Worm (Caenorhabditis elegans) whole organism, L4 larva: Measurements from ENCODE around the gene M02B7.2.

Experiments
- F49E8.2 ChIP-seq: sonication (generic microtip); optimal IDR thresholded peaks from 2 replicates; lab custom pipeline; 2016; ENCODE audit warnings: missing compliant biosample characterization, mild to moderate bottlenecking, missing genetic modification characterization, borderline replicate concordance
- R02D3.7 ChIP-seq: fragments of 150-350 bp; sonication (generic microtip); optimal IDR thresholded peaks from 3 replicates; lab custom pipeline; 2014; ENCODE audit warnings: missing biosample characterization, missing genetic modification characterization
- Y105C5A.15 ChIP-seq: fragments of 200-800 bp; sonication (Bioruptor generic); IDR thresholded peaks from 2 replicates; pipeline ENCODE4 v1.3.6; 2022; ENCODE audit warnings: missing genetic modification characterization, missing compliant biosample characterization
- ZK337.2 ChIP-seq: fragments of 200-800 bp; sonication (Bioruptor generic); IDR thresholded peaks from 2 replicates; pipeline ENCODE4 v1.3.6; 2022; ENCODE audit warnings: missing genetic modification reagents, missing genetic modification characterization, missing compliant biosample characterization
- aha-1 ChIP-seq: fragments of 150-350 bp; peaks from one replicate; lab custom pipeline; 2014; ENCODE audit warnings: missing biosample characterization, missing genetic modification characterization
- arid-1 ChIP-seq: fragments of 200-800 bp; sonication (Bioruptor generic); conservative IDR thresholded peaks from 2 replicates; pipeline ENCODE4 v1.3.6; 2022; ENCODE audit warnings: missing genetic modification reagents, missing genetic modification characterization, missing compliant biosample characterization
- ceh-28 ChIP-seq: fragments of 150-350 bp; optimal IDR thresholded peaks from 2 replicates; lab custom pipeline; 2014; ENCODE audit warnings: missing biosample characterization, missing genetic modification reagents, missing genetic modification characterization
- ceh-44 ChIP-seq: fragments of 200-800 bp; sonication (Bioruptor generic); IDR thresholded peaks from 2 replicates; pipeline ENCODE4 v1.3.6; 2022; ENCODE audit warnings: missing genetic modification reagents, missing genetic modification characterization, missing compliant biosample characterization
- daf-12 ChIP-seq: fragments of 150-350 bp; optimal IDR thresholded peaks from 2 replicates; lab custom pipeline; 2014; ENCODE audit warnings: missing biosample characterization, missing genetic modification reagents, missing genetic modification characterization
- daf-16 ChIP-seq, 3 experiments: sonication (generic microtip); optimal IDR thresholded peaks; 2 replicates each; lab custom pipeline; 2016 to 2017; ENCODE audit warnings: missing genetic modification characterization in 3 of 3, missing genetic modification reagents in 3 of 3, mild to moderate bottlenecking in 2 of 3, missing compliant biosample characterization in 2 of 3, missing biosample characterization in 1 of 3, moderate library complexity in 1 of 3
- dmd-6 ChIP-seq: fragments of 200-800 bp; sonication (Bioruptor generic); IDR thresholded peaks from 2 replicates; pipeline ENCODE4 v1.3.6; 2022; ENCODE audit warnings: missing genetic modification reagents, missing genetic modification characterization, missing compliant biosample characterization
- dve-1 ChIP-seq: sonication (generic microtip); optimal IDR thresholded peaks from 2 replicates; lab custom pipeline; 2017; ENCODE audit warnings: antibody characterized with exemption, mild to moderate bottlenecking, missing genetic modification characterization, missing compliant biosample characterization; ENCODE audit not compliant: insufficient read depth
- egl-43 ChIP-seq: fragments of 200-800 bp; sonication (Bioruptor generic); IDR thresholded peaks from 2 replicates; pipeline ENCODE4 v1.3.6; 2022; ENCODE audit warnings: missing genetic modification reagents, missing genetic modification characterization, missing compliant biosample characterization
- fkh-10 ChIP-seq: fragments of 150-350 bp; optimal IDR thresholded peaks from 2 replicates; lab custom pipeline; 2014; ENCODE audit warnings: missing biosample characterization, missing genetic modification reagents, missing genetic modification characterization
- fos-1 ChIP-seq: fragments of 150-350 bp; optimal IDR thresholded peaks from 2 replicates; lab custom pipeline; 2014; ENCODE audit warnings: missing biosample characterization, missing genetic modification characterization
- hif-1 ChIP-seq, 2 experiments: sonication (generic microtip); optimal IDR thresholded peaks; 2 replicates each; lab custom pipeline; 2016 to 2017; ENCODE audit warnings: missing compliant biosample characterization in 2 of 2, missing genetic modification characterization in 2 of 2, missing genetic modification reagents in 2 of 2, missing genotype in 2 of 2, mild to moderate bottlenecking in 1 of 2
- hlh-11 ChIP-seq: fragments of 200-800 bp; sonication (Bioruptor generic); optimal IDR thresholded peaks from 2 replicates; lab custom pipeline; 2018; ENCODE audit warnings: mild to moderate bottlenecking, missing genetic modification characterization, missing compliant biosample characterization
- hlh-30 ChIP-seq: sonication (generic microtip); optimal IDR thresholded peaks from 2 replicates; lab custom pipeline; 2017; ENCODE audit warnings: antibody characterized with exemption, mild to moderate bottlenecking, missing genetic modification characterization, missing compliant biosample characterization; ENCODE audit not compliant: insufficient read depth
- lin-1 ChIP-seq: fragments of 200-800 bp; sonication (Bioruptor generic); IDR thresholded peaks from 2 replicates; pipeline ENCODE4 v1.3.6; 2022; ENCODE audit warnings: missing genetic modification reagents, missing genetic modification characterization, missing compliant biosample characterization
- lin-13 ChIP-seq: fragments of 150-350 bp; optimal IDR thresholded peaks from 2 replicates; lab custom pipeline; 2014; ENCODE audit warnings: missing biosample characterization, missing genetic modification reagents, missing genetic modification characterization
- lin-15B ChIP-seq: fragments of 150-350 bp; sonication (generic microtip); optimal IDR thresholded peaks from 3 replicates; lab custom pipeline; 2014; ENCODE audit warnings: missing biosample characterization, missing genetic modification characterization
- lin-29 ChIP-seq: fragments of 200-800 bp; sonication (Bioruptor generic); IDR thresholded peaks from 2 replicates; pipeline ENCODE4 v1.3.6; 2022; ENCODE audit warnings: missing genetic modification reagents, missing genetic modification characterization, missing compliant biosample characterization
- madf-9 ChIP-seq: fragments of 200-800 bp; sonication (Bioruptor generic); conservative IDR thresholded peaks from 2 replicates; pipeline ENCODE4 v1.3.6; 2022; ENCODE audit warnings: missing genetic modification reagents, missing genetic modification characterization, missing compliant biosample characterization
- mdl-1 ChIP-seq, 2 experiments: fragments of 150-350 bp in 1 of 2; sonication (generic microtip) in 1 of 2; optimal IDR thresholded peaks; 2 replicates each; lab custom pipeline; 2014 to 2017; ENCODE audit warnings: missing biosample characterization in 2 of 2, missing genetic modification characterization in 2 of 2
- mxl-2 ChIP-seq: fragments of 200-800 bp; sonication (Bioruptor generic); conservative IDR thresholded peaks from 2 replicates; pipeline ENCODE4 v1.3.6; 2022; ENCODE audit warnings: missing genetic modification reagents, missing genetic modification characterization, missing compliant biosample characterization
- nhr-11 ChIP-seq: fragments of 150-350 bp; optimal IDR thresholded peaks from 2 replicates; lab custom pipeline; 2014; ENCODE audit warnings: missing biosample characterization, missing genetic modification characterization
- nhr-28 ChIP-seq: fragments of 150-350 bp; optimal IDR thresholded peaks from 2 replicates; lab custom pipeline; 2014; ENCODE audit warnings: missing biosample characterization, missing genetic modification characterization
- nhr-76 ChIP-seq: fragments of 150-350 bp; optimal IDR thresholded peaks from 2 replicates; lab custom pipeline; 2014; ENCODE audit warnings: missing biosample characterization, missing genetic modification characterization
- nhr-77 ChIP-seq: fragments of 150-350 bp; optimal IDR thresholded peaks from 2 replicates; lab custom pipeline; 2014; ENCODE audit warnings: missing biosample characterization, missing genetic modification characterization
- php-3 ChIP-seq: fragments of 200-800 bp; sonication (Bioruptor generic); IDR thresholded peaks from 2 replicates; pipeline ENCODE4 v1.3.6; 2022; ENCODE audit warnings: missing genetic modification reagents, missing genetic modification characterization, missing compliant biosample characterization
- pqm-1 ChIP-seq: sonication (generic microtip); optimal IDR thresholded peaks from 2 replicates; lab custom pipeline; 2017; ENCODE audit warnings: missing biosample characterization, missing genetic modification characterization
- skn-1 ChIP-seq: fragments of 150-350 bp; optimal IDR thresholded peaks from 2 replicates; lab custom pipeline; 2014; ENCODE audit warnings: missing biosample characterization, missing genetic modification characterization
- snpc-4 ChIP-seq: fragments of 150-350 bp; optimal IDR thresholded peaks from 2 replicates; lab custom pipeline; 2014; ENCODE audit warnings: missing biosample characterization, missing genetic modification characterization
- unc-130 ChIP-seq: sonication (generic microtip); optimal IDR thresholded peaks from 2 replicates; lab custom pipeline; 2016; ENCODE audit warnings: missing genetic modification reagents, missing genetic modification characterization, missing compliant biosample characterization
- unc-62 ChIP-seq, 3 experiments: fragments of 150-350 bp in 1 of 3; sonication (generic microtip); optimal IDR thresholded peaks in 2 of 3; peaks in 1 of 3; 1 replicate in 1 of 3; 2 replicates in 2 of 3; lab custom pipeline; 2014 to 2017; ENCODE audit warnings: missing biosample characterization in 3 of 3, missing genetic modification characterization in 3 of 3, missing genetic modification reagents in 3 of 3, missing genotype in 1 of 3

Gene M02B7.2

DNA sequence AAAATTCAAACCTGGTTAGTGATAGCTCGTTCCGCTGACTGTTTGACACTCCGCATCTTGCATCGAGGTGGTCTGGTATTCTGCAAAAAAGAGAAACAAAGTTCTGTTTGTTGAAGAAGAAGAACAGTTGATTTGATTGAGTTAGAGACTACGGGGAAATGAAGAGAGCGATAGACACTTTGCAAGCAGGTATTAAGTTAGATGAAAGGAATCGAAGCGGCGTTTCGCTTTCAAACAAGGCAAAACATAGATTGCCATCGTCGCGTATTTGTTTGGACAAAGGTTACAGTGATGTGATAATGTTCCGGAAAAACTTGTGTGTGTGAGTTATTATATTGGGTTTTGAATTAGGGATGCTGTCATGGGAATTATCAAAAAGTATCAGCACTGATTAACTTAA, 13.9 kb downstream of the M02B7.2 start:
- TF ChIP-seq skn-1 (no peak), unc-62 (GFP tag; optimal IDR thresholded peaks at IDR 0.05 in 1 of 2; lab: Kevin White, UChicago) (peak in 1 of 2 experiments; percentile 86), unc-62 (tag; optimal IDR thresholded peaks at IDR 0.05; lab: Kevin White, UChicago) (no peak), Y105C5A.15 (GFP tag; lab: Robert Waterston, UW) (no peak), hif-1 (tag; optimal IDR thresholded peaks at IDR 0.05; lab: Kevin White, UChicago) (no peak), snpc-4 (tag; lab: Kevin White, UChicago) (no peak), unc-130 (GFP tag; lab: Kevin White, UChicago) (no peak), egl-43 (GFP tag; lab: Robert Waterston, UW) (no peak), lin-1 (GFP tag; lab: Robert Waterston, UW) (no peak), nhr-28 (peak; percentile 5), R02D3.7 (tag; lab: Kevin White, UChicago) (no peak), nhr-11 (tag; lab: Kevin White, UChicago) (no peak), nhr-77 (tag; lab: Kevin White, UChicago) (no peak), ZK337.2 (GFP tag; lab: Robert Waterston, UW) (no peak), aha-1 (tag; lab: Kevin White, UChicago) (peak; percentile 8), lin-29 (GFP tag; lab: Robert Waterston, UW) (no peak), dmd-6 (GFP tag; lab: Robert Waterston, UW) (0 out of 2 replicates have a peak, but pooled peaks have one; percentile 14)

DNA sequence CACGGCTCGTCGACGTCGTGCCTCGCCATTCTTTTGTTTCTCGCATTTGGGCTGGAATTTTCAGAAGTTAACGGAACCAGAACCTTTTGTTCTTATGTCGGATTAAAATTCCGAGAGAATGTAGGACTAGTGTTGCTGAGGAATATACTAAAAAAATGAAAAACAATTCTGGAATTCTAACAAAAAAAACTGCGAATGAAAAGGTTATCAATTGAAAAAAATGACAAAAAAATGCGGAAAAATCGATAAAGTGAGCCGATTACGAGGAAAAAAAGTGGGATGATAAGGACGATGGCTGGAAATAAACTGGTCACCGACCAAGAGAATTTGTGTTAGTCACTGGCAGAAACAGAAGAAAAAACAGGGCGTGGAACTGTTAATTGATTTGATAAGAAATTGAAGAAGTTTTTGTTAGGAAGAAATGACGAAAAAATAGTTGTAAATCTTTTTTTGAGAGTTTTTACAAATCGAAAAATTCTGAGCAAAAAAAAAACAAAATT, 15.9 kb downstream of the M02B7.2 start, which contains the start of gene bris-1:
Gene bris-1, minus strand, starts transcription at position 51 of the 500 bp plus-strand sequence.
- TF ChIP-seq unc-62 (GFP tag; optimal IDR thresholded peaks at IDR 0.05 in 1 of 2; lab: Kevin White, UChicago) (peak in 1 of 2 experiments; percentile 17), unc-62 (tag; optimal IDR thresholded peaks at IDR 0.05; lab: Kevin White, UChicago) (no peak), daf-16 (GFP tag; optimal IDR thresholded peaks at IDR 0.05; lab: Kevin White, UChicago) (no peak), daf-16 (tag; optimal IDR thresholded peaks at IDR 0.05; lab: Kevin White, UChicago) (peak; percentile 43), nhr-28 (peak; percentile 61), nhr-76 (no peak), pqm-1 (peak; percentile 92), dmd-6 (GFP tag; lab: Robert Waterston, UW) (peak; percentile 70), mdl-1 (tag; optimal IDR thresholded peaks at IDR 0.05; lab: Kevin White, UChicago) (no peak), php-3 (GFP tag; lab: Robert Waterston, UW) (0 out of 2 replicates have a peak, but pooled peaks have one; percentile 19), arid-1 (no peak), hlh-30 (tag; lab: Kevin White, UChicago) (no peak), hlh-11 (tag; lab: Kevin White, UChicago) (peak; percentile 39), aha-1 (tag; lab: Kevin White, UChicago) (peak; percentile 23), dve-1 (tag; lab: Kevin White, UChicago) (peak; percentile 25), ceh-44 (GFP tag; lab: Robert Waterston, UW) (no peak), nhr-77 (tag; lab: Kevin White, UChicago) (peak; percentile 7)

DNA sequence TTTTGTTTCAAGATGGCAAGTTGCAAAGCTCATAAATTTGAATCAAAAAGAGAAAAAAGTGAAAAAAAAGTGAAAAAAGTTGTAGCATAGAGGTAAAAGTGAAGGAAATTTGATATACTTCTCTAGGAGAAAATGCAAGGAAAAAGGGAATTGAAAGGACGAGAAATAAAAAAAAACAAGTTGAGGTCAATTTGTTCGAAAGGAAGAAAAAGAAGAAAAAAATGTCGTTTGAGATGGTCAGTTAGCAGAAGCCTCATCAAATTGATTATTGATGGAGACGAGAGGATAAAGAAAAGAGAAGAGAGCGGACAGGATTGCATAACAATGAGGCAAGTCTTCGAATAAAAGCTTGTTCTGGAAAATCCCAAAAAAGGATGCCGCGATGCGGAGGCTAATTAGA, 16.8 kb downstream of the M02B7.2 start:
- TF ChIP-seq egl-43 (GFP tag; lab: Robert Waterston, UW) (no peak), Y105C5A.15 (GFP tag; lab: Robert Waterston, UW) (no peak), F49E8.2 (tag; lab: Kevin White, UChicago) (no peak), unc-62 (GFP tag; optimal IDR thresholded peaks at IDR 0.05 in 1 of 2; lab: Kevin White, UChicago) (peak in 1 of 2 experiments; percentile 58), unc-62 (tag; optimal IDR thresholded peaks at IDR 0.05; lab: Kevin White, UChicago) (no peak), daf-12 (tag; lab: Kevin White, UChicago) (no peak), ceh-28 (tag; lab: Kevin White, UChicago) (no peak), lin-15B (no peak), mxl-2 (GFP tag; lab: Robert Waterston, UW) (no peak), aha-1 (tag; lab: Kevin White, UChicago) (peak; percentile 47), fkh-10 (GFP tag; lab: Kevin White, UChicago) (peak; percentile 81), fos-1 (tag; lab: Kevin White, UChicago) (no peak), lin-13 (GFP tag; lab: Kevin White, UChicago) (no peak), madf-9 (GFP tag; lab: Robert Waterston, UW) (no peak)
